Worm (Caenorhabditis elegans): Measurements from ENCODE around the gene Y57A10C.11.

DNA sequence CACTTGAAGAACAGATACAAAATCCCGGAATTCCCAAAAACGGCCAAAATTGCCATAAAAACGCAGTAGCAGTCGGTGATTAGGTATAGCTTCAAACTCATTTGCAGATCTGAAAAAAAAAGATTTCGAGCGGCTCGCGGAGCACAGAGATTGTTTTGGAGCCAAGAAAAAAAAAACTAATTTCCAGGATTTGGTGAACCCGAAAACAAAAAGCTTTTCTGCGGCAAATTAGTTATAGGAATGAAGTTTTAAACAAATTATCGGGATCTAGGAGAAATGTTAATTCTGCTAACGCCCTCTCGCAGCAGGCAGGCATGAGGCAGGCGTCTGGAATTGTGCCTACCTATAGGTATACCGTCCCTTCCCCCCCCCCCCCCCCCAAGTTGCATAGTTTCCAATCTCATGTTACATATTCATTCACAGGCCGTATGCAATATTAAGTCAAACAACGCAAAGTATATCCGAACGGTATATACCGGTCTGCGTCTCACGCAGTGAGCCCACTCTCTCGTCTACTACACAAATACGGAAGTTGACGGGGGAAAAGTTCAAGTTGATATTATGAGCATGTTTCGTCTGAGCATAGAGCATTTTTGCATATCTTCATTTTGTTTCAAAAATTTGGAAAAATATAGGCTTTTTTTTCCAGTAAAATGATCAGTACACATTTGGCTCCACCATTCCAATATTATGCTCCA is 30.1 kb upstream of the Y57A10C.11 start, which contains the start of the genes W05H5.1 and pitr-6:
- TF ChIP-seq flt-1 (GFP tag; IDR thresholded peaks at IDR 0.05) (no peak), ztf-23 (GFP tag; IDR thresholded peaks at IDR 0.05) (no peak)
